Worm (Caenorhabditis elegans): ENCODE measurements around the gene decr-1.3.

ce11 chrII:8218266-8218665, 44.9 kb upstream of the decr-1.3 start:
- no peak for TF ChIP-seq egl-27 (tag; optimal IDR thresholded peaks at IDR 0.05)
- no peak for TF ChIP-seq unc-55 (GFP tag; optimal IDR thresholded peaks at IDR 0.05)
- TF ChIP-seq lin-11 (tag; optimal IDR thresholded peaks at IDR 0.05), result no peak
- no peak for TF ChIP-seq ZK546.5 (tag; optimal IDR thresholded peaks at IDR 0.05)
- TF ChIP-seq fos-1 (tag; optimal IDR thresholded peaks at IDR 0.05), result no peak
- no peak for TF ChIP-seq nhr-77 (tag; optimal IDR thresholded peaks at IDR 0.05)
- no peak for TF ChIP-seq nhr-11 (tag; optimal IDR thresholded peaks at IDR 0.05)
- no peak for TF ChIP-seq nhr-237 (tag; optimal IDR thresholded peaks at IDR 0.05)
- no peak for TF ChIP-seq unc-62 (GFP tag; optimal IDR thresholded peaks at IDR 0.05)
- no peak for TF ChIP-seq dmd-4 (tag; optimal IDR thresholded peaks at IDR 0.05)
